Worm (Caenorhabditis elegans): ENCODE results near the gene nmt-1.

nmt-1 gene

DNA sequence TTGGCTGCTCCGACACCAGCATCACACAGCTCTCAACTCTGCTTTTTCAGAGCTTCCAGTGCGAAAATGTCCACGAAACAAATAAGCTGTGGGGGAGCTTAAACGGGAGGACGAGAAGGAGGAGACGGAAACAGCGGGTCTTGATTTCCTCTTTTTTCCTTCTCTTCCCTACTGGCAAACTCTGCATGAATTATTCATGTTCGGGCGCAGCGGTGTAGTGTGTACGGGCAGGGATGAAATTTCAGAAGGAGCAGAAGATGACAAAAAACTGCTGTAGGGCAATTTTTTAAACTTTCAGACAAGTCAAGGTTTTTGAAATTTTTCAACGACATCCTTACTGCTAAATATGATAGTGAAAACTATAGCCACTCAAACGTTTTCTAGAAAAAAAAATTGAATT is 23.2 kb upstream of the nmt-1 start:
- TF ChIP-seq sma-9 (GFP tag; optimal IDR thresholded peaks at IDR 0.05) (peak; percentile 28), sma-9 (tag; optimal IDR thresholded peaks at IDR 0.05) (no peak), ceh-82 (tag; optimal IDR thresholded peaks at IDR 0.05) (no peak), zag-1 (tag; optimal IDR thresholded peaks at IDR 0.05) (peak; percentile 9), unc-55 (GFP tag; optimal IDR thresholded peaks at IDR 0.05) (peak; percentile 45), mdl-1 (tag; optimal IDR thresholded peaks at IDR 0.05) (peak in 1 of 2 experiments; percentile 18)

DNA sequence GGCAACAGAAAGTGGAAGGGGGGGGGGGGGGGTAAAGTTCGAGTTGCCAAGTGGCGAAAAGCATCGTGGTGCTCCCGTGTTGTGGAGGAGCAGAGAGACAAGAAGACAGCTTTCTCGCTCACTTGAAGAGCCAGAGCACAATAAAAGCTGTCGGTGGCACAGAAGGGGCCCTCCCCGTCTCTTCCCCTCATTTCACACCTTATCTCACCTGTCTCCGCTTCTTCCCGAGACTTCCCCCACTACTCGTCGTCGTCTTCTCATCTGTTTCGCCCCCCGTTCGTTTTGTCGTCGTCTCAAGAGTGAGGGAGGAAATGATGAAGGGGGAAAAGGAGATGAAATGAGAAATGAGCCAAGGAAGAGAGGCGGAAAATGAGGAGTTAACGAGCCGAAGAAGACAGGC is 22.3 kb upstream of the nmt-1 start:
- TF ChIP-seq elt-1 (tag; optimal IDR thresholded peaks at IDR 0.05) (no peak), nhr-77 (tag; optimal IDR thresholded peaks at IDR 0.05) (no peak), mab-5 (tag; optimal IDR thresholded peaks at IDR 0.05) (no peak), lin-39 (tag; optimal IDR thresholded peaks at IDR 0.05) (no peak), ZK546.5 (tag; optimal IDR thresholded peaks at IDR 0.05) (no peak), lsy-2 (tag; optimal IDR thresholded peaks at IDR 0.05) (peak in 1 of 2 experiments; percentile 18), lin-13 (GFP tag; optimal IDR thresholded peaks at IDR 0.05) (peak; percentile 12), peb-1 (tag; optimal IDR thresholded peaks at IDR 0.05) (no peak), nhr-129 (tag; optimal IDR thresholded peaks at IDR 0.05) (peak; percentile 23), nhr-12 (tag; optimal IDR thresholded peaks at IDR 0.05) (no peak), blmp-1 (tag; optimal IDR thresholded peaks at IDR 0.05; ENCODE audit: insufficient read depth) (no peak), unc-55 (GFP tag; optimal IDR thresholded peaks at IDR 0.05) (peak; percentile 48), alr-1 (tag; optimal IDR thresholded peaks at IDR 0.05) (no peak), nhr-10 (tag; optimal IDR thresholded peaks at IDR 0.05) (no peak), C34F6.9 (tag; optimal IDR thresholded peaks at IDR 0.05) (peak; percentile 32), sem-4 (tag; optimal IDR thresholded peaks at IDR 0.05) (no peak), F13H6.1 (tag; optimal IDR thresholded peaks at IDR 0.05) (peak; percentile 82), snpc-4 (tag; optimal IDR thresholded peaks at IDR 0.05) (no peak), skn-1 (tag; optimal IDR thresholded peaks at IDR 0.05) (no peak), sma-9 (GFP tag; optimal IDR thresholded peaks at IDR 0.05) (peak; percentile 13), sma-9 (tag; optimal IDR thresholded peaks at IDR 0.05) (no peak), mbf-1 (tag; optimal IDR thresholded peaks at IDR 0.05) (no peak)

DNA sequence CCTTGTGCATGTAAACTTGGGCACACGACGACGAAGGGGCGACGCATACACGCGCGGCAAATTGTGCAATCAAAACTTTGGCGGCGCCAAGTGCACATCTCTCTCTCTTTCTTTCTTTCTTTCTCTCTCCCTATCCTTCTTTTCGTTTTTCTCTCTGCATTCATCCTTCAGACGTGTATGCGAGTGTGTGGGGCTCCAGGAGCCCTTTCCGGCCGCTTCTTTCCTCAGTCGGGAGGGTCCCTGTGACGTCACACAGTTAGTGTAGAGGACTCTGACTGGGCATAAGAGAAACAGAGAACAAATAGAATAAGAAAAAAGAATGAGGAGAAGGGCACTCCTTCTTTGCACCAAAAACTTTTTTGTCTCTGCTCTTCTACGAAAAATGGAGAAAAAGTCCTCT is 21.3 kb upstream of the nmt-1 start:
- TF ChIP-seq alr-1 (tag; optimal IDR thresholded peaks at IDR 0.05) (no peak), sma-9 (GFP tag; optimal IDR thresholded peaks at IDR 0.05) (peak; percentile 92), sma-9 (tag; optimal IDR thresholded peaks at IDR 0.05) (no peak), unc-62 (GFP tag; optimal IDR thresholded peaks at IDR 0.05) (no peak), peb-1 (tag; optimal IDR thresholded peaks at IDR 0.05) (no peak), mdl-1 (tag; optimal IDR thresholded peaks at IDR 0.05) (peak; percentile 46 to 51), dmd-4 (tag; optimal IDR thresholded peaks at IDR 0.05) (no peak), ztf-1 (GFP tag; conservative IDR thresholded peaks at IDR 0.05) (no peak), lin-13 (GFP tag; optimal IDR thresholded peaks at IDR 0.05) (peak; percentile 73), nhr-10 (tag; optimal IDR thresholded peaks at IDR 0.05) (no peak), nhr-77 (tag; optimal IDR thresholded peaks at IDR 0.05) (no peak), zag-1 (tag; optimal IDR thresholded peaks at IDR 0.05) (peak; percentile 93), sma-3 (GFP tag; optimal IDR thresholded peaks at IDR 0.05) (no peak), unc-55 (GFP tag; optimal IDR thresholded peaks at IDR 0.05) (peak; percentile 76), nhr-129 (tag; optimal IDR thresholded peaks at IDR 0.05) (peak; percentile 71), ztf-11 (tag; optimal IDR thresholded peaks at IDR 0.05) (no peak), elt-3 (tag; optimal IDR thresholded peaks at IDR 0.05) (no peak), fos-1 (tag; optimal IDR thresholded peaks at IDR 0.05) (no peak), sem-4 (tag; optimal IDR thresholded peaks at IDR 0.05) (peak; percentile 87), crh-2 (tag; optimal IDR thresholded peaks at IDR 0.05) (peak; percentile 81), lin-11 (tag; optimal IDR thresholded peaks at IDR 0.05) (peak; percentile 16), nhr-25 (tag; optimal IDR thresholded peaks at IDR 0.05) (no peak), nhr-23 (tag; optimal IDR thresholded peaks at IDR 0.05) (no peak), nhr-21 (tag; optimal IDR thresholded peaks at IDR 0.05) (no peak), ceh-82 (tag; optimal IDR thresholded peaks at IDR 0.05) (no peak), lin-39 (tag; optimal IDR thresholded peaks at IDR 0.05) (no peak), nhr-237 (tag; optimal IDR thresholded peaks at IDR 0.05) (no peak), nhr-12 (tag; optimal IDR thresholded peaks at IDR 0.05) (no peak), ztf-4 (tag; optimal IDR thresholded peaks at IDR 0.05) (peak; percentile 62), aly-2 (tag; optimal IDR thresholded peaks at IDR 0.05) (no peak), ceh-16 (tag; optimal IDR thresholded peaks at IDR 0.05) (no peak), nhr-11 (tag; optimal IDR thresholded peaks at IDR 0.05) (no peak), egl-27 (tag; optimal IDR thresholded peaks at IDR 0.05) (peak; percentile 53), R02D3.7 (tag; optimal IDR thresholded peaks at IDR 0.05) (no peak), unc-39 (tag; optimal IDR thresholded peaks at IDR 0.05) (no peak), gmeb-1 (tag; optimal IDR thresholded peaks at IDR 0.05) (no peak), C34F6.9 (tag; optimal IDR thresholded peaks at IDR 0.05) (peak; percentile 77), lsy-2 (tag; optimal IDR thresholded peaks at IDR 0.05) (peak; percentile 31 to 79), nhr-6 (tag; optimal IDR thresholded peaks at IDR 0.05) (peak; percentile 49), ZK546.5 (tag; optimal IDR thresholded peaks at IDR 0.05) (peak; percentile 20), mbf-1 (tag; optimal IDR thresholded peaks at IDR 0.05) (no peak), snpc-4 (tag; optimal IDR thresholded peaks at IDR 0.05) (no peak), elt-1 (tag; optimal IDR thresholded peaks at IDR 0.05) (no peak), mab-5 (tag; optimal IDR thresholded peaks at IDR 0.05) (peak; percentile 54), Y55F3AM.14 (GFP tag; optimal IDR thresholded peaks at IDR 0.05) (peak; percentile 84)
